Fruit fly (Drosophila melanogaster): ENCODE results near the gene CG17272.

The CG17272 gene

dm6 chr3R:20850395-20851039, 26.5 kb upstream of the CG17272 start, which contains the start of gene RpS30 (continued):
- TF ChIP-seq hkb (optimal IDR thresholded peaks at IDR 0.05) = no peak
- 0 out of 2 replicates have a peak, but pooled peaks have one; percentile 19 for TF ChIP-seq hkb (GFP tag; IDR thresholded peaks at IDR 0.05)
- TF ChIP-seq trh (GFP tag; optimal IDR thresholded peaks at IDR 0.05) = no peak
- TF ChIP-seq slbo (GFP tag; IDR thresholded peaks at IDR 0.05) = peak; percentile 49
- peak in 1 of 2 experiments; percentile 20 for TF ChIP-seq chif (GFP tag; optimal IDR thresholded peaks at IDR 0.05)
- peak; percentile 87 for TF ChIP-seq trem (tag; optimal IDR thresholded peaks at IDR 0.05)
- peak; percentile 94 for TF ChIP-seq vnd (GFP tag; IDR thresholded peaks at IDR 0.05; ENCODE audit: partially characterized antibody)
- TF ChIP-seq pum (GFP tag; optimal IDR thresholded peaks at IDR 0.05) = no peak
- TF ChIP-seq CG10321 (GFP tag; IDR thresholded peaks at IDR 0.05) = no peak
- peak in 1 of 2 experiments; percentile 4 for TF ChIP-seq Eip74EF (GFP tag; optimal IDR thresholded peaks at IDR 0.05)
- no peak for TF ChIP-seq CG5953 (GFP tag; IDR thresholded peaks at IDR 0.05)
- TF ChIP-seq row (GFP tag; IDR thresholded peaks at IDR 0.05) = peak; percentile 47; the same call in 2 of the 3 replicates
- TF ChIP-seq CG6654 (GFP tag; optimal IDR thresholded peaks at IDR 0.05) = no peak
- peak; percentile 34 for TF ChIP-seq nerfin-1 (tag; optimal IDR thresholded peaks at IDR 0.05)
- TF ChIP-seq Bdp1 (GFP tag; optimal IDR thresholded peaks at IDR 0.05) = no peak
- TF ChIP-seq zf30C (GFP tag; optimal IDR thresholded peaks at IDR 0.05) = no peak
- TF ChIP-seq Sox100B (GFP tag; optimal IDR thresholded peaks at IDR 0.05) = no peak
- no peak for TF ChIP-seq Hand (GFP tag; optimal IDR thresholded peaks at IDR 0.05)
- TF ChIP-seq CG17328 (GFP tag; IDR thresholded peaks at IDR 0.05) = no peak
- TF ChIP-seq Sin3A (optimal IDR thresholded peaks at IDR 0.05) = peak; percentile 75
- peak; percentile 80 for TF ChIP-seq CG14710 (tag; optimal IDR thresholded peaks at IDR 0.05)
- no peak for TF ChIP-seq CG8388 (GFP tag; optimal IDR thresholded peaks at IDR 0.05)
- no peak for TF ChIP-seq Tbp (GFP tag; optimal IDR thresholded peaks at IDR 0.05)
- TF ChIP-seq CG16815 (GFP tag; optimal IDR thresholded peaks at IDR 0.05) = no peak
- TF ChIP-seq grn (GFP tag; optimal IDR thresholded peaks at IDR 0.05) = no peak
- peak; percentile 61 for TF ChIP-seq E2f2 (GFP tag; IDR thresholded peaks at IDR 0.05)
- peak; percentile 95 for TF ChIP-seq tna (GFP tag; IDR thresholded peaks at IDR 0.05; ENCODE audit: partially characterized antibody)
- no peak for TF ChIP-seq NC2α (GFP tag; optimal IDR thresholded peaks at IDR 0.05)
- TF ChIP-seq bcd (GFP tag; optimal IDR thresholded peaks at IDR 0.05) = peak; percentile 42
- TF ChIP-seq chm (GFP tag; IDR thresholded peaks at IDR 0.05) = peak; percentile 47; the same call in 1 of the 2 replicates
- no peak for TF ChIP-seq ara (GFP tag; IDR thresholded peaks at IDR 0.05)
- peak; percentile 42 for TF ChIP-seq CG9817 (tag; optimal IDR thresholded peaks at IDR 0.05)
- no peak for TF ChIP-seq CG12236 (GFP tag; optimal IDR thresholded peaks at IDR 0.05)
- TF ChIP-seq sob (GFP tag; IDR thresholded peaks at IDR 0.05) = peak; percentile 69
- peak; percentile 57 for TF ChIP-seq CHES-1-like (GFP tag; optimal IDR thresholded peaks at IDR 0.05)
- peak; percentile 36 for TF ChIP-seq Spps (tag; optimal IDR thresholded peaks at IDR 0.05)
- TF ChIP-seq lilli (GFP tag; optimal IDR thresholded peaks at IDR 0.05) = peak; percentile 56
- no peak for TF ChIP-seq CG4707 (GFP tag; optimal IDR thresholded peaks at IDR 0.05)
- peak; percentile 60 for TF ChIP-seq CG11504 (tag; optimal IDR thresholded peaks at IDR 0.05)
- peak; percentile 98 for TF ChIP-seq CG16813 (GFP tag; IDR thresholded peaks at IDR 0.05; ENCODE audit: partially characterized antibody)
- peak; percentile 42 for TF ChIP-seq caup (GFP tag; optimal IDR thresholded peaks at IDR 0.05; ENCODE audit: severe bottlenecking)
- TF ChIP-seq CG33213 (GFP tag; optimal IDR thresholded peaks at IDR 0.05) = peak; percentile 75
- no peak for TF ChIP-seq ro (GFP tag; IDR thresholded peaks at IDR 0.05)
- peak; percentile 10 for TF ChIP-seq CG3163 (GFP tag; optimal IDR thresholded peaks at IDR 0.05)
- peak; percentile 19 for TF ChIP-seq CG2875 (GFP tag; optimal IDR thresholded peaks at IDR 0.05)
- TF ChIP-seq CG31365 (tag; optimal IDR thresholded peaks at IDR 0.05) = peak; percentile 22
- TF ChIP-seq CG11695 (GFP tag; IDR thresholded peaks at IDR 0.05) = no peak
- no peak for TF ChIP-seq CG9437 (GFP tag; optimal IDR thresholded peaks at IDR 0.05)
- no peak for TF ChIP-seq Doc2 (GFP tag; IDR thresholded peaks at IDR 0.05)
- no peak for TF ChIP-seq en (GFP tag; optimal IDR thresholded peaks at IDR 0.05)
